Worm (Caenorhabditis elegans): Measurements from ENCODE around the gene C38H2.2.

DNA sequence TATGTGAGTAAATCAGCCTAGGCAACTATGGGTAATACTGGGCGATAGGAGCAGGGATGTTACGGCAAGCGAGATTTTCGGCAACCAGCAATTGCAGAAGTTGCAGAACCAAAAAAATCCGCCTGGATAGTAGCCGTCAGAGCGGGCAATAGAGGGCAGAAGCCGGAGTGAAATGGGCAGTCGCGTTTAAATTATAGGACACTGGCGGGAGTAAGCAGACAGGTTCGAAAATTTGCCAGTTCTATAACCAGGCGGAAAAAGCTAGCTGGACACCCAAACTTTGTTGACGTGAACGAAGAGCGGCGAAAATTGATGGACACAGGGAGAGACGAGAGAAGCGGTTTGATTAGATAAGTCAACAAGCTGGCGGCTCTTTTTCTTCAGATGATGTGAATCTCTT, 21.7 kb upstream of the C38H2.2 start:
- TF ChIP-seq nhr-77 (tag; optimal IDR thresholded peaks at IDR 0.05) (no peak), nhr-76 (tag; optimal IDR thresholded peaks at IDR 0.05) (no peak), nhr-237 (tag; optimal IDR thresholded peaks at IDR 0.05) (no peak), skn-1 (tag; optimal IDR thresholded peaks at IDR 0.05) (no peak)

All from whole organism, L3 larva.